Fruit fly (Drosophila melanogaster) S2 (cell line): ENCODE data around the gene Ino80.

Source experiments
- CG8478 ChIP-seq: fragments of >200 bp; optimal IDR thresholded peaks from 2 replicates; lab custom pipeline; 2018
- CTCF ChIP-seq, 2 experiments: fragments of >200 bp; optimal IDR thresholded peaks; 2 replicates each; lab custom pipeline; 2018

DNA sequence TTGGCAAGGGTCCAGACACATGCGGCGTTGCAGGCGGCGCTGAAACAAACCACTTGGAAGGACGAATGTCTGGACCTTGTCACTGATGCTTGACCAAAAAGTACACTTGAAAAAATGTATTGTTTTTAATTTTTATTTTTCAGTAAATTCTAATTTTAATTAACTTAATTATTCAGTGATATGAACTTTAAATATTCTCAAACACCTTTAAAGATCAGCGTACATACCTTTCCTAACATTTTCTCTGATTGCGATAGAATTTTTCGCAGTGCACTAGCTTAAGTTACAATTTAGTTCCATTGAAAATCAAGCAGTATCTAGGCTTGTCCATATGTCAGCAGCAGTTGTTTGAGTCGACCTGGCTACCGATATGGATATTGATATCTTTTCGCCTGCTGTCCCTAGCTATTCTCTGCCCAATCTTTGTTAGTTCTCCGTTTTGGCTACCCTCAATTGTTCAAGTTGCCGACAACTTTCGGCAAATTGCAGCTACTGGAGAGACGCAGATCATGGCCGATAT lies 63.7 kb downstream of the Ino80 start:
- no peak for TF ChIP-seq CTCF (optimal IDR thresholded peaks at IDR 0.05; lab: Kevin White, UChicago)
- no peak for TF ChIP-seq CG8478
